Worm (Caenorhabditis elegans) whole organism, young adult: ENCODE measurements around the gene F26F4.8.

ENCODE experiments used
- B0261.1 ChIP-seq: sonication (generic microtip); optimal IDR thresholded peaks from 2 replicates; lab custom pipeline; 2016; ENCODE audit warnings: mild to moderate bottlenecking, missing genetic modification characterization, moderate library complexity, missing compliant biosample characterization
- B0336.3 ChIP-seq: fragments of 200-800 bp; sonication (Bioruptor generic); IDR thresholded peaks from 2 replicates; pipeline ENCODE4 v1.3.6; 2022; ENCODE audit warnings: missing genetic modification characterization, missing compliant biosample characterization
- D2030.7 ChIP-seq: fragments of 200-800 bp; sonication (Bioruptor generic); IDR thresholded peaks from 2 replicates; pipeline ENCODE4 v1.3.6; 2022; ENCODE audit warnings: missing genetic modification reagents, missing genetic modification characterization, missing compliant biosample characterization
- F10E7.11 ChIP-seq: sonication (generic microtip); optimal IDR thresholded peaks from 2 replicates; lab custom pipeline; 2017; ENCODE audit warnings: mild to moderate bottlenecking, missing genetic modification characterization, moderate library complexity, missing compliant biosample characterization
- F39B2.1 ChIP-seq: fragments of 200-800 bp; sonication (Bioruptor generic); IDR thresholded peaks from 2 replicates; pipeline ENCODE4 v1.3.6; 2022; ENCODE audit warnings: missing genetic modification reagents, missing genetic modification characterization, missing compliant biosample characterization
- F49E8.2 ChIP-seq: sonication (generic microtip); optimal IDR thresholded peaks from 3 replicates; lab custom pipeline; 2017; ENCODE audit warnings: missing genetic modification characterization, mild to moderate bottlenecking, missing compliant biosample characterization, antibody characterized with exemption, moderate library complexity; ENCODE audit not compliant: insufficient read depth
- F52B5.7 ChIP-seq: sonication (generic microtip); optimal IDR thresholded peaks from 2 replicates; lab custom pipeline; 2016; ENCODE audit warnings: mild to moderate bottlenecking, missing genetic modification characterization, missing compliant biosample characterization
- F57A8.1 ChIP-seq: fragments of 200-800 bp; sonication (Bioruptor generic); optimal IDR thresholded peaks from 2 replicates; lab custom pipeline; 2018; ENCODE audit warnings: mild to moderate bottlenecking, missing genetic modification characterization, moderate library complexity, missing compliant biosample characterization
- K12H6.12 ChIP-seq: fragments of 200-800 bp; sonication (Bioruptor generic); optimal IDR thresholded peaks from 2 replicates; lab custom pipeline; 2018; ENCODE audit warnings: mild to moderate bottlenecking, missing genetic modification characterization, missing compliant biosample characterization
- Y53G8AR.9 ChIP-seq: fragments of 200-800 bp; sonication (Bioruptor generic); conservative IDR thresholded peaks from 2 replicates; pipeline ENCODE4 v1.3.6; 2022; ENCODE audit warnings: missing genetic modification reagents, missing genetic modification characterization, missing compliant biosample characterization
- Y56A3A.18 ChIP-seq: fragments of 200-800 bp; sonication (Bioruptor generic); IDR thresholded peaks from 2 replicates; pipeline ENCODE4 v1.3.6; 2022; ENCODE audit warnings: missing genetic modification reagents, missing genetic modification characterization, missing compliant biosample characterization
- Y67H2A.10 ChIP-seq: fragments of 200-800 bp; sonication (Bioruptor generic); conservative IDR thresholded peaks from 2 replicates; pipeline ENCODE4 v1.3.6; 2022; ENCODE audit warnings: missing genetic modification reagents, missing genetic modification characterization, missing compliant biosample characterization
- akir-1 ChIP-seq: fragments of 200-800 bp; sonication (Bioruptor generic); optimal IDR thresholded peaks from 2 replicates; lab custom pipeline; 2018; ENCODE audit warnings: mild to moderate bottlenecking, missing genetic modification characterization, moderate library complexity, missing compliant biosample characterization
- ama-1 ChIP-seq, 3 experiments: fragments of 150-350 bp in 1 of 3; sonication (generic microtip) in 2 of 3; optimal IDR thresholded peaks; 2 replicates each; lab custom pipeline; 2014 to 2018; ENCODE audit warnings: missing biosample characterization in 2 of 3, missing genetic modification characterization in 2 of 3, missing genetic modification reagents in 2 of 3
- aptf-2 ChIP-seq: fragments of 200-800 bp; sonication (Bioruptor generic); conservative IDR thresholded peaks from 2 replicates; pipeline ENCODE4 v1.3.6; 2022; ENCODE audit warnings: missing genetic modification reagents, missing genetic modification characterization, missing compliant biosample characterization
- aptf-3 ChIP-seq: fragments of 200-800 bp; sonication (Bioruptor generic); IDR thresholded peaks from 2 replicates; pipeline ENCODE4 v1.3.6; 2022; ENCODE audit warnings: missing genetic modification characterization, missing compliant biosample characterization
- athp-1 ChIP-seq: sonication (generic microtip); optimal IDR thresholded peaks from 2 replicates; lab custom pipeline; 2017; ENCODE audit warnings: mild to moderate bottlenecking, missing genetic modification characterization, missing compliant biosample characterization
- cebp-1 ChIP-seq, 2 experiments: fragments of 200-800 bp in 1 of 2; sonication (Bioruptor generic) in 1 of 2; sonication (generic microtip) in 1 of 2; IDR thresholded peaks in 1 of 2; optimal IDR thresholded peaks in 1 of 2; 2 replicates each; pipeline versions ENCODE4 v1.3.6 to Lab custom; 2017 to 2022; ENCODE audit warnings: missing compliant biosample characterization in 2 of 2, missing genetic modification characterization in 2 of 2, mild to moderate bottlenecking in 1 of 2, missing genetic modification reagents in 1 of 2, moderate library complexity in 1 of 2
- ceh-100 ChIP-seq: fragments of 200-800 bp; sonication (Bioruptor generic); IDR thresholded peaks from 2 replicates; pipeline ENCODE4 v1.3.6; 2022; ENCODE audit warnings: missing genetic modification reagents, missing genetic modification characterization, missing compliant biosample characterization
- ceh-79 ChIP-seq: sonication (generic microtip); optimal IDR thresholded peaks from 2 replicates; lab custom pipeline; 2017; ENCODE audit warnings: mild to moderate bottlenecking, missing genetic modification characterization, missing compliant biosample characterization
- die-1 ChIP-seq: sonication (generic microtip); optimal IDR thresholded peaks from 2 replicates; lab custom pipeline; 2016; ENCODE audit warnings: missing genotype, mild to moderate bottlenecking, missing genetic modification characterization, missing compliant biosample characterization
- dox-1 ChIP-seq: fragments of 200-800 bp; sonication (Bioruptor generic); IDR thresholded peaks from 2 replicates; pipeline ENCODE4 v1.3.6; 2022; ENCODE audit warnings: missing genetic modification reagents, missing genetic modification characterization, missing compliant biosample characterization
- egrh-3 ChIP-seq: fragments of 200-800 bp; sonication (Bioruptor generic); IDR thresholded peaks from 2 replicates; pipeline ENCODE4 v1.3.6; 2022; ENCODE audit warnings: missing genetic modification reagents, missing genetic modification characterization, missing compliant biosample characterization
- ekl-4 ChIP-seq: fragments of 200-800 bp; sonication (Bioruptor generic); IDR thresholded peaks from 2 replicates; pipeline ENCODE4 v1.3.6; 2022; ENCODE audit warnings: missing genetic modification reagents, missing genetic modification characterization, missing compliant biosample characterization
- fkh-3 ChIP-seq: sonication (generic microtip); optimal IDR thresholded peaks from 2 replicates; lab custom pipeline; 2016; ENCODE audit warnings: mild to moderate bottlenecking, missing genetic modification characterization, missing compliant biosample characterization
- him-1 ChIP-seq: sonication (generic microtip); optimal IDR thresholded peaks from 2 replicates; lab custom pipeline; 2016; ENCODE audit warnings: missing genotype, missing genetic modification reagents, missing genetic modification characterization, missing compliant biosample characterization
- hmg-20 ChIP-seq: fragments of 200-800 bp; sonication (Bioruptor generic); IDR thresholded peaks from 2 replicates; pipeline ENCODE4 v1.3.6; 2022; ENCODE audit warnings: missing genetic modification reagents, missing genetic modification characterization, missing compliant biosample characterization
- hrde-1 ChIP-seq: sonication (generic microtip); optimal IDR thresholded peaks from 2 replicates; lab custom pipeline; 2016; ENCODE audit warnings: missing genetic modification characterization, mild to moderate bottlenecking, missing compliant biosample characterization, moderate library complexity, missing genotype, missing genetic modification reagents, borderline replicate concordance
- hsf-1 ChIP-seq: fragments of 200-800 bp; sonication (Bioruptor generic); IDR thresholded peaks from 2 replicates; pipeline ENCODE4 v1.3.6; 2022; ENCODE audit warnings: missing genetic modification reagents, missing genetic modification characterization, missing compliant biosample characterization
- lin-40 ChIP-seq: sonication (generic microtip); optimal IDR thresholded peaks from 2 replicates; lab custom pipeline; 2016; ENCODE audit warnings: missing genetic modification characterization, mild to moderate bottlenecking, missing compliant biosample characterization, missing genotype, missing genetic modification reagents
- lin-54 ChIP-seq: fragments of 200-800 bp; sonication (Bioruptor generic); optimal IDR thresholded peaks from 2 replicates; lab custom pipeline; 2018; ENCODE audit warnings: mild to moderate bottlenecking, missing genetic modification characterization, missing compliant biosample characterization
- madf-10 ChIP-seq: sonication (generic microtip); optimal IDR thresholded peaks from 2 replicates; lab custom pipeline; 2016; ENCODE audit warnings: mild to moderate bottlenecking, missing genetic modification characterization, missing compliant biosample characterization
- madf-3 ChIP-seq: fragments of 200-800 bp; sonication (Bioruptor generic); IDR thresholded peaks from 2 replicates; pipeline ENCODE4 v1.3.6; 2022; ENCODE audit warnings: missing genetic modification reagents, missing genetic modification characterization, missing compliant biosample characterization
- madf-6 ChIP-seq: fragments of 200-800 bp; sonication (Bioruptor generic); IDR thresholded peaks from 2 replicates; pipeline ENCODE4 v1.3.6; 2022; ENCODE audit warnings: missing genetic modification reagents, missing genetic modification characterization, missing compliant biosample characterization
- mel-28 ChIP-seq: sonication (generic microtip); optimal IDR thresholded peaks from 2 replicates; lab custom pipeline; 2016; ENCODE audit warnings: borderline replicate concordance, mild to moderate bottlenecking, missing genetic modification characterization, missing compliant biosample characterization
- nfya-1 ChIP-seq: sonication (generic microtip); optimal IDR thresholded peaks from 2 replicates; lab custom pipeline; 2017; ENCODE audit warnings: antibody characterized with exemption, missing compliant biosample characterization, missing genetic modification characterization, borderline replicate concordance; ENCODE audit not compliant: insufficient read depth
- pha-4 ChIP-seq: fragments of 150-350 bp; sonication (generic microtip); optimal IDR thresholded peaks from 2 replicates; lab custom pipeline; 2014; ENCODE audit warnings: missing biosample characterization, missing genetic modification reagents, missing genetic modification characterization
- sea-2 ChIP-seq: fragments of 200-800 bp; sonication (Bioruptor generic); IDR thresholded peaks from 2 replicates; pipeline ENCODE4 v1.3.6; 2022; ENCODE audit warnings: missing genetic modification characterization, missing compliant biosample characterization
- snpc-1.3 ChIP-seq: sonication (generic microtip); optimal IDR thresholded peaks from 2 replicates; lab custom pipeline; 2017; ENCODE audit warnings: missing genetic modification characterization, mild to moderate bottlenecking, missing compliant biosample characterization, antibody characterized with exemption, moderate library complexity, missing genotype, missing genetic modification reagents; ENCODE audit not compliant: insufficient read depth
- somi-1 ChIP-seq: fragments of 200-800 bp; sonication (Bioruptor generic); optimal IDR thresholded peaks from 2 replicates; lab custom pipeline; 2018; ENCODE audit warnings: mild to moderate bottlenecking, missing genetic modification characterization, missing compliant biosample characterization
- sptf-2 ChIP-seq: fragments of 200-800 bp; sonication (Bioruptor generic); optimal IDR thresholded peaks from 2 replicates; lab custom pipeline; 2018; ENCODE audit warnings: mild to moderate bottlenecking, missing genetic modification characterization, missing compliant biosample characterization
- tlf-1 ChIP-seq: fragments of 200-800 bp; sonication (Bioruptor generic); optimal IDR thresholded peaks from 2 replicates; lab custom pipeline; 2018; ENCODE audit warnings: mild to moderate bottlenecking, missing genetic modification characterization, missing compliant biosample characterization
- unc-130 ChIP-seq: sonication (generic microtip); optimal IDR thresholded peaks from 2 replicates; lab custom pipeline; 2016; ENCODE audit warnings: missing genetic modification reagents, missing genetic modification characterization, missing compliant biosample characterization
- unc-62 ChIP-seq: fragments of 150-350 bp; optimal IDR thresholded peaks from 2 replicates; lab custom pipeline; 2014; ENCODE audit warnings: missing biosample characterization, missing genetic modification reagents, missing genetic modification characterization
- ztf-22 ChIP-seq: fragments of 200-800 bp; sonication (Bioruptor generic); optimal IDR thresholded peaks from 2 replicates; lab custom pipeline; 2018; ENCODE audit warnings: mild to moderate bottlenecking, missing genetic modification characterization, moderate library complexity, missing compliant biosample characterization
- ztf-25 ChIP-seq: fragments of 200-800 bp; sonication (Bioruptor generic); IDR thresholded peaks from 2 replicates; pipeline ENCODE4 v1.3.6; 2022; ENCODE audit warnings: missing genetic modification reagents, missing genetic modification characterization, missing compliant biosample characterization

The F26F4.8 gene

DNA sequence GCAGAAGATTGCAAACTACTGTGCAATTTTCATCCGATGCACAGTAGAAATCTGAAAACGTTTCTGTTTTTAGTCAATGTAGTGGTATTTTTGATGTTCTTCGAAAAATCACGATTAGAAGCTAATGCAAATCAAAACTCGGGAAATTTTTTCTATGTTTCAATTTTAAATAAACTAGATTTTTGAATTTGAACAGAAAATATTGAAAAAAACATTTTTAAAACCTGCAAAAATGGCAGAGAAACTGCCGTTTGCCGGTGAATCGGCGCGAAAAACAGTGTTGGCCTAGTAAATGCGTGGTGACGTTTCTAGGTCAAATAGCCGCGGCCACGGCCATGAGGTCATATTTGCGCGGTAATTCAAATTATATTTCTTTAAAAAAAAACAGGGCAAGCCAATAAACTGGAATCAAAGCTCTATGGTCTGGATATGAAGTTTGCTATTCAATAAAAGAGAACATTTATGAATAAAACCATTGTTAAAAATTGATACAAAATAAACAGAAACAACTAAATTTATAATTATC lies 24.9 kb upstream of the F26F4.8 start, which contains the start of gene set-2 (continued):
- TF ChIP-seq F39B2.1 (peak; percentile 81; the same call in 1 of the 2 replicates), ama-1 (optimal IDR thresholded peaks at IDR 0.05; lab: Kevin White, UChicago) (no peak), ama-1 (GFP tag; optimal IDR thresholded peaks at IDR 0.05; lab: Kevin White, UChicago) (no peak), him-1 (peak; percentile 3), F10E7.11 (tag; lab: Kevin White, UChicago) (peak; percentile 38), D2030.7 (GFP tag; lab: Robert Waterston, UW) (peak; percentile 80), somi-1 (no peak), Y53G8AR.9 (GFP tag; lab: Robert Waterston, UW) (peak; percentile 51; the same call in 1 of the 2 replicates), aptf-2 (0 out of 2 replicates have a peak, but pooled peaks have one; percentile 41), tlf-1 (GFP tag; lab: Kevin White, UChicago) (peak; percentile 77), aptf-3 (GFP tag; lab: Robert Waterston, UW) (no peak), ekl-4 (GFP tag; lab: Robert Waterston, UW) (peak; percentile 65; the same call in 1 of the 2 replicates), lin-40 (tag; lab: Kevin White, UChicago) (peak; percentile 28), Y67H2A.10 (GFP tag; lab: Robert Waterston, UW) (peak; percentile 45; the same call in 1 of the 2 replicates), die-1 (tag; lab: Kevin White, UChicago) (no peak), egrh-3 (GFP tag; lab: Robert Waterston, UW) (peak; percentile 43; the same call in 1 of the 2 replicates), athp-1 (peak; percentile 75), F57A8.1 (GFP tag; lab: Kevin White, UChicago) (no peak), madf-10 (tag; lab: Kevin White, UChicago) (peak; percentile 55), madf-3 (peak; percentile 89), unc-62 (GFP tag; lab: Kevin White, UChicago) (no peak), F52B5.7 (tag; lab: Kevin White, UChicago) (no peak), K12H6.12 (tag; lab: Kevin White, UChicago) (peak; percentile 59), cebp-1 (GFP tag; IDR thresholded peaks at IDR 0.05; lab: Robert Waterston, UW) (no peak), cebp-1 (tag; optimal IDR thresholded peaks at IDR 0.05; lab: Kevin White, UChicago) (peak; percentile 67), ztf-22 (GFP tag; lab: Kevin White, UChicago) (no peak), nfya-1 (tag; lab: Kevin White, UChicago) (no peak), unc-130 (peak; percentile 95), hrde-1 (tag; lab: Kevin White, UChicago) (peak; percentile 45), F49E8.2 (tag; lab: Kevin White, UChicago) (no peak), snpc-1.3 (tag; lab: Kevin White, UChicago) (peak; percentile 60), dox-1 (GFP tag; lab: Robert Waterston, UW) (peak; percentile 90), fkh-3 (tag; lab: Kevin White, UChicago) (no peak), B0336.3 (GFP tag; lab: Robert Waterston, UW) (peak; percentile 63), madf-6 (GFP tag; lab: Robert Waterston, UW) (peak; percentile 88), pha-4 (no peak), sea-2 (no peak), akir-1 (GFP tag; lab: Kevin White, UChicago) (no peak), hmg-20 (GFP tag; lab: Robert Waterston, UW) (no peak), hsf-1 (GFP tag; lab: Robert Waterston, UW) (0 out of 2 replicates have a peak, but pooled peaks have one; percentile 19), ceh-100 (GFP tag; lab: Robert Waterston, UW) (peak; percentile 50), B0261.1 (tag; lab: Kevin White, UChicago) (no peak), ztf-25 (GFP tag; lab: Robert Waterston, UW) (peak; percentile 87), Y56A3A.18 (GFP tag; lab: Robert Waterston, UW) (no peak), lin-54 (peak; percentile 97), sptf-2 (GFP tag; lab: Kevin White, UChicago) (peak; percentile 84), ceh-79 (tag; lab: Kevin White, UChicago) (no peak), mel-28 (tag; lab: Kevin White, UChicago) (no peak)
